Fruit fly (Drosophila melanogaster): ENCODE data around the gene CG33783.

CG33783 gene

DNA sequence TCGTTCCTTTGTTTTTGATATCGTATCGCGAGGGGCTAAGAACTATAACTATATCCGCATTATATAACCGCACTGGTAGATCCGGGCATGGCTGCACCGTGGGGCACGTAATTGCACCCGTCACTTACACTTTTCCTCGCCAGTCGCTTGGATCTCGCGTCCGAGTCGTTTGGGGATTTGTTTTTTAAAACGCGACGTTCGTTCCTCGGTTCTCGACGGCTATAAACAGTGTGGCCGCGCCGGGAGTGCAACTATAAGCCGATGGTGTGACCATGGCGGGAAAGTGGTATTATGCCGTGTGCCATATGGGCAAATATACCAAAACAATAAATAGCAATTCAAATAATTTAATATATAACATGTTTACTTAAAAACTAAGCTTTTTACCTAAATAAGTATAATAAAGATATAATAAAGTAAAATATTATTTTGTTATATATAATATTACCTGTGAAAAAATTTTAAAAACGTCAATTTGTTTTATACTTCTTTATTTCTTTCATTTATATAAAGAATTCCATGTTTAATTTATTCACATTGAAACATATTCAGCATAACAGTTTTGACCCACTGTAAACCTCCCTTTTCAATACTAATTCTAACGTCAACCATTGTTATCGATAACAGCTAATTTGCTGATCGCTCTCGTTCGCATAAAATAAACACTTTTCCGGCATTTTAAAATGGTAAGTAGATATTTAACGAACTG is 23.8 kb upstream of the CG33783 start, which contains the start of the genes Mical and CG3909 (continued):
- TF ChIP-seq CG8924 (tag; optimal IDR thresholded peaks at IDR 0.05) (peak; percentile 92), CG17612 (GFP tag; IDR thresholded peaks at IDR 0.05) (peak; percentile 79), nerfin-1 (tag; optimal IDR thresholded peaks at IDR 0.05) (peak; percentile 69), en (GFP tag; optimal IDR thresholded peaks at IDR 0.05) (peak; percentile 23), BEAF-32 (GFP tag; optimal IDR thresholded peaks at IDR 0.05) (peak; percentile 28), CG32767 (GFP tag; IDR thresholded peaks at IDR 0.05) (peak; percentile 76; the same call in 1 of the 2 replicates), sens-2 (GFP tag; IDR thresholded peaks at IDR 0.05) (peak; percentile 48), CG8478 (optimal IDR thresholded peaks at IDR 0.05) (no peak), da (GFP tag; optimal IDR thresholded peaks at IDR 0.05) (no peak), CG15073 (GFP tag; optimal IDR thresholded peaks at IDR 0.05) (no peak), her (GFP tag; optimal IDR thresholded peaks at IDR 0.05) (no peak), wor (GFP tag; IDR thresholded peaks at IDR 0.05) (peak; percentile 60; the same call in 1 of the 2 replicates), CG2712 (tag; optimal IDR thresholded peaks at IDR 0.05) (peak; percentile 93), gsb-n (tag; optimal IDR thresholded peaks at IDR 0.05) (peak; percentile 92), B-H2 (GFP tag; optimal IDR thresholded peaks at IDR 0.05) (peak; percentile 74), row (GFP tag; IDR thresholded peaks at IDR 0.05) (peak; percentile 87), tll (GFP tag; optimal IDR thresholded peaks at IDR 0.05) (peak in 1 of 2 experiments; percentile 12), ind (GFP tag; optimal IDR thresholded peaks at IDR 0.05) (peak; percentile 86), Nf-YC (tag; optimal IDR thresholded peaks at IDR 0.05) (peak; percentile 86), CG15269 (tag; optimal IDR thresholded peaks at IDR 0.05) (peak; percentile 90), emc (GFP tag; optimal IDR thresholded peaks at IDR 0.05) (no peak), gsb (GFP tag; IDR thresholded peaks at IDR 0.05) (peak; percentile 76), CG4707 (GFP tag; optimal IDR thresholded peaks at IDR 0.05) (peak; percentile 59), CG4854 (GFP tag; optimal IDR thresholded peaks at IDR 0.05) (peak; percentile 7), CG14860 (GFP tag; IDR thresholded peaks at IDR 0.05; ENCODE audit: partially characterized antibody) (peak; percentile 41; the same call in 2 of the 3 replicates), slbo (GFP tag; IDR thresholded peaks at IDR 0.05) (peak; percentile 96), crc (GFP tag; optimal IDR thresholded peaks at IDR 0.05) (no peak), mirr (GFP tag; optimal IDR thresholded peaks at IDR 0.05) (no peak), Stat92E (GFP tag; optimal IDR thresholded peaks at IDR 0.05) (peak in 1 of 3 experiments; percentile 40), Hmr (GFP tag; optimal IDR thresholded peaks at IDR 0.05) (peak; percentile 87), Hsf (GFP tag; optimal IDR thresholded peaks at IDR 0.05) (peak; percentile 63), zen2 (GFP tag; IDR thresholded peaks at IDR 0.05; ENCODE audit: partially characterized antibody) (no peak), CG31388 (GFP tag; optimal IDR thresholded peaks at IDR 0.05) (peak; percentile 65), D (optimal IDR thresholded peaks at IDR 0.05) (no peak), D (GFP tag; optimal IDR thresholded peaks at IDR 0.05) (peak; percentile 59), CG3726 (GFP tag; IDR thresholded peaks at IDR 0.05) (peak; percentile 81; the same call in 2 of the 3 replicates), CG1233 (GFP tag; optimal IDR thresholded peaks at IDR 0.05) (peak; percentile 76), B-H1 (GFP tag; IDR thresholded peaks at IDR 0.05) (peak; percentile 89), CG8290 (GFP tag; optimal IDR thresholded peaks at IDR 0.05) (peak; percentile 81), CG8290 (tag; optimal IDR thresholded peaks at IDR 0.05) (peak in 1 of 2 experiments; percentile 68), Rx (GFP tag; IDR thresholded peaks at IDR 0.05) (peak; percentile 58; the same call in 1 of the 2 replicates), CG18011 (GFP tag; optimal IDR thresholded peaks at IDR 0.05) (no peak), Lpt (GFP tag; optimal IDR thresholded peaks at IDR 0.05) (no peak), Gsc (GFP tag; IDR thresholded peaks at IDR 0.05) (no peak), nmo (GFP tag; optimal IDR thresholded peaks at IDR 0.05) (peak; percentile 91), pzg (GFP tag; optimal IDR thresholded peaks at IDR 0.05) (peak; percentile 76), CG13123 (GFP tag; optimal IDR thresholded peaks at IDR 0.05) (peak; percentile 75), lmd (GFP tag; IDR thresholded peaks at IDR 0.05) (peak; percentile 86), CG3163 (GFP tag; optimal IDR thresholded peaks at IDR 0.05) (no peak), CG16815 (GFP tag; optimal IDR thresholded peaks at IDR 0.05) (peak; percentile 66)
